Worm (Caenorhabditis elegans) whole organism, young adult: ENCODE data around the gene K02E10.5.

Source experiments
- B0019.2 ChIP-seq: fragments of 200-800 bp; sonication (Bioruptor generic); conservative IDR thresholded peaks from 2 replicates; pipeline ENCODE4 v1.3.6; 2022; ENCODE audit warnings: missing genetic modification reagents, missing genetic modification characterization, missing compliant biosample characterization
- B0336.3 ChIP-seq: fragments of 200-800 bp; sonication (Bioruptor generic); IDR thresholded peaks from 2 replicates; pipeline ENCODE4 v1.3.6; 2022; ENCODE audit warnings: missing genetic modification characterization, missing compliant biosample characterization
- F10E7.11 ChIP-seq: sonication (generic microtip); optimal IDR thresholded peaks from 2 replicates; lab custom pipeline; 2017; ENCODE audit warnings: mild to moderate bottlenecking, missing genetic modification characterization, moderate library complexity, missing compliant biosample characterization
- F23B12.7 ChIP-seq: sonication (generic microtip); optimal IDR thresholded peaks from 2 replicates; lab custom pipeline; 2017; ENCODE audit warnings: missing genetic modification characterization, mild to moderate bottlenecking, missing compliant biosample characterization, antibody characterized with exemption, moderate library complexity; ENCODE audit not compliant: insufficient read depth
- F37B4.10 ChIP-seq: fragments of 200-800 bp; sonication (Bioruptor generic); IDR thresholded peaks from 2 replicates; pipeline ENCODE4 v1.3.6; 2022; ENCODE audit warnings: missing genetic modification characterization, missing compliant biosample characterization
- T26A5.8 ChIP-seq: sonication (generic microtip); optimal IDR thresholded peaks from 2 replicates; lab custom pipeline; 2016; ENCODE audit warnings: missing genetic modification characterization, missing compliant biosample characterization
- Y53F4B.3 ChIP-seq: fragments of 200-800 bp; sonication (Bioruptor generic); IDR thresholded peaks from 2 replicates; pipeline ENCODE4 v1.3.6; 2022; ENCODE audit warnings: missing genetic modification reagents, missing genetic modification characterization, missing compliant biosample characterization
- Y95B8A.8 ChIP-seq: fragments of 200-800 bp; sonication (Bioruptor generic); IDR thresholded peaks from 2 replicates; pipeline ENCODE4 v1.3.6; 2022; ENCODE audit warnings: missing genetic modification reagents, missing genetic modification characterization, missing compliant biosample characterization
- athp-1 ChIP-seq: sonication (generic microtip); optimal IDR thresholded peaks from 2 replicates; lab custom pipeline; 2017; ENCODE audit warnings: mild to moderate bottlenecking, missing genetic modification characterization, missing compliant biosample characterization
- ccch-3 ChIP-seq: fragments of 200-800 bp; sonication (Bioruptor generic); optimal IDR thresholded peaks from 2 replicates; lab custom pipeline; 2018; ENCODE audit warnings: mild to moderate bottlenecking, missing genetic modification characterization, missing compliant biosample characterization
- cebp-1 ChIP-seq, 2 experiments: fragments of 200-800 bp in 1 of 2; sonication (Bioruptor generic) in 1 of 2; sonication (generic microtip) in 1 of 2; IDR thresholded peaks in 1 of 2; optimal IDR thresholded peaks in 1 of 2; 2 replicates each; pipeline versions ENCODE4 v1.3.6 to Lab custom; 2017 to 2022; ENCODE audit warnings: missing compliant biosample characterization in 2 of 2, missing genetic modification characterization in 2 of 2, mild to moderate bottlenecking in 1 of 2, missing genetic modification reagents in 1 of 2, moderate library complexity in 1 of 2
- cebp-2 ChIP-seq: fragments of 200-800 bp; sonication (Bioruptor generic); IDR thresholded peaks from 2 replicates; pipeline ENCODE4 v1.3.6; 2022; ENCODE audit warnings: missing genetic modification characterization, missing compliant biosample characterization
- ceh-100 ChIP-seq: fragments of 200-800 bp; sonication (Bioruptor generic); IDR thresholded peaks from 2 replicates; pipeline ENCODE4 v1.3.6; 2022; ENCODE audit warnings: missing genetic modification reagents, missing genetic modification characterization, missing compliant biosample characterization
- ceh-27 ChIP-seq: fragments of 200-800 bp; sonication (Bioruptor generic); optimal IDR thresholded peaks from 2 replicates; lab custom pipeline; 2018; ENCODE audit warnings: mild to moderate bottlenecking, missing genetic modification characterization, moderate library complexity, missing compliant biosample characterization
- ceh-91 ChIP-seq: fragments of 200-800 bp; sonication (Bioruptor generic); IDR thresholded peaks from 2 replicates; pipeline ENCODE4 v1.3.6; 2022; ENCODE audit warnings: missing genetic modification reagents, missing genetic modification characterization, missing compliant biosample characterization
- dox-1 ChIP-seq: fragments of 200-800 bp; sonication (Bioruptor generic); IDR thresholded peaks from 2 replicates; pipeline ENCODE4 v1.3.6; 2022; ENCODE audit warnings: missing genetic modification reagents, missing genetic modification characterization, missing compliant biosample characterization
- egl-44 ChIP-seq: fragments of 200-800 bp; sonication (Bioruptor generic); IDR thresholded peaks from 2 replicates; pipeline ENCODE4 v1.3.6; 2022; ENCODE audit warnings: missing genetic modification reagents, missing genetic modification characterization, missing compliant biosample characterization
- egrh-3 ChIP-seq: fragments of 200-800 bp; sonication (Bioruptor generic); IDR thresholded peaks from 2 replicates; pipeline ENCODE4 v1.3.6; 2022; ENCODE audit warnings: missing genetic modification reagents, missing genetic modification characterization, missing compliant biosample characterization
- him-1 ChIP-seq: sonication (generic microtip); optimal IDR thresholded peaks from 2 replicates; lab custom pipeline; 2016; ENCODE audit warnings: missing genotype, missing genetic modification reagents, missing genetic modification characterization, missing compliant biosample characterization
- hlh-12 ChIP-seq: sonication (generic microtip); optimal IDR thresholded peaks from 2 replicates; lab custom pipeline; 2016; ENCODE audit warnings: missing genetic modification characterization, missing compliant biosample characterization
- lin-35 ChIP-seq, 3 experiments: fragments of 150-350 bp in 2 of 3; sonication (generic microtip) in 1 of 3; optimal IDR thresholded peaks; 2 replicates each; lab custom pipeline; 2014 to 2018; ENCODE audit warnings: missing biosample characterization in 3 of 3, missing genetic modification characterization in 3 of 3, missing genetic modification reagents in 3 of 3
- madf-6 ChIP-seq: fragments of 200-800 bp; sonication (Bioruptor generic); IDR thresholded peaks from 2 replicates; pipeline ENCODE4 v1.3.6; 2022; ENCODE audit warnings: missing genetic modification reagents, missing genetic modification characterization, missing compliant biosample characterization
- madf-8 ChIP-seq: fragments of 200-800 bp; sonication (Bioruptor generic); conservative IDR thresholded peaks from 2 replicates; pipeline ENCODE4 v1.3.6; 2022; ENCODE audit warnings: missing genetic modification reagents, missing genetic modification characterization, missing compliant biosample characterization
- mxl-1 ChIP-seq: sonication (generic microtip); optimal IDR thresholded peaks from 2 replicates; lab custom pipeline; 2016; ENCODE audit warnings: missing genetic modification characterization, missing compliant biosample characterization
- nfyb-1 ChIP-seq: fragments of 200-800 bp; sonication (Bioruptor generic); IDR thresholded peaks from 2 replicates; pipeline ENCODE4 v1.3.6; 2022; ENCODE audit warnings: missing genetic modification reagents, missing genetic modification characterization, missing compliant biosample characterization
- nhr-27 ChIP-seq: fragments of 200-800 bp; sonication (Bioruptor generic); optimal IDR thresholded peaks from 2 replicates; lab custom pipeline; 2018; ENCODE audit warnings: mild to moderate bottlenecking, missing genetic modification characterization, moderate library complexity, missing compliant biosample characterization
- pbrm-1 ChIP-seq: fragments of 200-800 bp; sonication (Bioruptor generic); IDR thresholded peaks from 2 replicates; pipeline ENCODE4 v1.3.6; 2022; ENCODE audit warnings: missing genetic modification reagents, missing genetic modification characterization, missing compliant biosample characterization
- pha-4 ChIP-seq: fragments of 150-350 bp; sonication (generic microtip); optimal IDR thresholded peaks from 2 replicates; lab custom pipeline; 2014; ENCODE audit warnings: missing biosample characterization, missing genetic modification reagents, missing genetic modification characterization
- sdz-38 ChIP-seq: sonication (generic microtip); optimal IDR thresholded peaks from 2 replicates; lab custom pipeline; 2016; ENCODE audit warnings: missing genotype, missing genetic modification characterization, missing compliant biosample characterization
- somi-1 ChIP-seq: fragments of 200-800 bp; sonication (Bioruptor generic); optimal IDR thresholded peaks from 2 replicates; lab custom pipeline; 2018; ENCODE audit warnings: mild to moderate bottlenecking, missing genetic modification characterization, missing compliant biosample characterization
- zfh-2 ChIP-seq: fragments of 200-800 bp; sonication (Bioruptor generic); conservative IDR thresholded peaks from 2 replicates; pipeline ENCODE4 v1.3.6; 2022; ENCODE audit warnings: missing genetic modification reagents, missing genetic modification characterization, missing compliant biosample characterization
- ztf-18 ChIP-seq: sonication (generic microtip); optimal IDR thresholded peaks from 2 replicates; lab custom pipeline; 2016; ENCODE audit warnings: missing genotype, mild to moderate bottlenecking, missing genetic modification characterization, missing compliant biosample characterization
- ztf-28 ChIP-seq: fragments of 200-800 bp; sonication (Bioruptor generic); IDR thresholded peaks from 2 replicates; pipeline ENCODE4 v1.3.6; 2022; ENCODE audit warnings: missing genetic modification reagents, missing genetic modification characterization, missing compliant biosample characterization

K02E10.5 gene

DNA sequence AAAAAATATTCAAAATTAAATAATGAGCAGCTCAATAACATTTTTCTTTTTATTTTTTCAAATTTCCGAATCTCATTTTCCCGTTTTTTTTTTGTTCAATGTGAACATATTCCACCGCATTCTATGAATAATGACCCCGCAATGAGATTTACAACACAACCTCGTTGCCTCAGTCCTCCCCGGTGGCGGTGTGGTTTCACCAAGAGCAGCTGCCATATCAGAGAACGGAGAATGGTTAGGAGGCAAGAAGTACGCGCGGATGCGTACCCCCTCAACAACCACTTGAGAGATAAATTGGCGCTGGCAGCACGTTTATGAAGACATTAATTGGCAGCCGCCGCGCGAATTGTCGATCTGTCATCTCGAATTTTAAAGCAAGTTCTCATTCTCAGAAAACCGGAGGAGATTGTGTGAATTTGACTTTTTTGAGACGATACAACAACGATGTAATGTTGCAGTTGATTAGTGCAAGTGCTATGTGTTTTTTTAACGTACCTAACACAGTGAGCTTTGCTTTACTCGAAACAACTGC, 35.0 kb upstream of the K02E10.5 start:
- TF ChIP-seq ceh-91 (GFP tag; lab: Robert Waterston, UW) = no peak
- no peak for TF ChIP-seq mxl-1
- 0 out of 2 replicates have a peak, but pooled peaks have one; percentile 40 for TF ChIP-seq zfh-2 (GFP tag; lab: Robert Waterston, UW)

- TF ChIP-seq cebp-2 (GFP tag; lab: Robert Waterston, UW) (no peak), F23B12.7 (tag; lab: Kevin White, UChicago) (no peak), madf-8 (GFP tag; lab: Robert Waterston, UW) (no peak), T26A5.8 (tag; lab: Kevin White, UChicago) (no peak), egrh-3 (GFP tag; lab: Robert Waterston, UW) (no peak), pbrm-1 (GFP tag; lab: Robert Waterston, UW) (no peak), B0019.2 (GFP tag; lab: Robert Waterston, UW) (no peak), ztf-28 (GFP tag; lab: Robert Waterston, UW) (no peak), mxl-1 (no peak), F10E7.11 (no peak), ztf-18 (no peak), ceh-27 (GFP tag; lab: Kevin White, UChicago) (no peak), B0336.3 (GFP tag; lab: Robert Waterston, UW) (no peak)
Observed at ce11 chrX:2508449-2508848, 29.7 kb upstream of the K02E10.5 start, which contains the start of gene K02E10.7. K02E10.7 (minus strand) TSS chrX:2508549.

ce11 chrX:2506738-2507137, 28.0 kb upstream of the K02E10.5 start:
- TF ChIP-seq B0336.3 (GFP tag; lab: Robert Waterston, UW) (no peak), ztf-18 (no peak), cebp-1 (GFP tag; IDR thresholded peaks at IDR 0.05; lab: Robert Waterston, UW) (no peak), cebp-1 (tag; optimal IDR thresholded peaks at IDR 0.05; lab: Kevin White, UChicago) (no peak), madf-6 (GFP tag; lab: Robert Waterston, UW) (no peak), F10E7.11 (no peak), egrh-3 (GFP tag; lab: Robert Waterston, UW) (no peak), lin-35 (GFP tag; optimal IDR thresholded peaks at IDR 0.05; lab: Kevin White, UChicago) (no peak)

ce11 chrX:2497816-2498215, 19.1 kb upstream of the K02E10.5 start:
- no peak for TF ChIP-seq mxl-1
- TF ChIP-seq Y53F4B.3 (GFP tag; lab: Robert Waterston, UW) = no peak
- no peak for TF ChIP-seq egl-44 (GFP tag; lab: Robert Waterston, UW)
- TF ChIP-seq madf-6 (GFP tag; lab: Robert Waterston, UW) = no peak
- no peak for TF ChIP-seq nhr-27 (tag; lab: Kevin White, UChicago)
- no peak for TF ChIP-seq dox-1 (GFP tag; lab: Robert Waterston, UW)
- no peak for TF ChIP-seq athp-1
- no peak for TF ChIP-seq ceh-100
- TF ChIP-seq somi-1 (GFP tag; lab: Kevin White, UChicago) = no peak
- no peak for TF ChIP-seq hlh-12 (tag; lab: Kevin White, UChicago)
- no peak for TF ChIP-seq T26A5.8 (tag; lab: Kevin White, UChicago)
- TF ChIP-seq Y95B8A.8 (GFP tag; lab: Robert Waterston, UW) = no peak
- no peak for TF ChIP-seq F37B4.10 (GFP tag; lab: Robert Waterston, UW)
- TF ChIP-seq nfyb-1 (GFP tag; lab: Robert Waterston, UW) = no peak
- no peak for TF ChIP-seq egrh-3 (GFP tag; lab: Robert Waterston, UW)
- TF ChIP-seq sdz-38 (tag; lab: Kevin White, UChicago) = no peak
- no peak for TF ChIP-seq ccch-3 (GFP tag; lab: Kevin White, UChicago)
- TF ChIP-seq him-1 (tag; lab: Kevin White, UChicago) = no peak
- no peak for TF ChIP-seq pha-4 (tag; lab: Kevin White, UChicago)
